Fruit fly (Drosophila melanogaster) whole organism, embryonic: ENCODE measurements around the gene ida.

Experiments used
- Antp ChIP-seq: fragments of 200-800 bp; sonication (Bioruptor generic); optimal IDR thresholded peaks from 3 replicates; lab custom pipeline; 2016; ENCODE audit warnings: missing biosample characterization, missing genetic modification characterization
- Asciz ChIP-seq: fragments of 200-800 bp; sonication (Bioruptor generic); optimal IDR thresholded peaks from 2 replicates; lab custom pipeline; 2017; ENCODE audit warnings: missing biosample characterization, mild to moderate bottlenecking, missing genetic modification characterization, missing genetic modification reagents
- CG11085 ChIP-seq: fragments of 200-800 bp; sonication (Bioruptor generic); IDR thresholded peaks from 2 replicates; pipeline ENCODE4 v1.3.6; 2022; ENCODE audit warnings: missing biosample characterization, missing genetic modification characterization
- CG12236 ChIP-seq: fragments of 200-800 bp; sonication (Bioruptor generic); optimal IDR thresholded peaks from 2 replicates; lab custom pipeline; 2016; ENCODE audit warnings: missing biosample characterization, missing genetic modification characterization
- CG13296 ChIP-seq: fragments of 200-800 bp; sonication (Bioruptor generic); optimal IDR thresholded peaks from 3 replicates; lab custom pipeline; 2018; ENCODE audit warnings: missing biosample characterization, mild to moderate bottlenecking, missing genetic modification characterization
- CG14441 ChIP-seq: fragments of 200-800 bp; sonication (Bioruptor generic); IDR thresholded peaks from 2 replicates; pipeline ENCODE4 v1.3.6; 2022; ENCODE audit warnings: missing biosample characterization, missing genetic modification characterization
- CG15269 ChIP-seq: fragments of 200-800 bp; sonication (Bioruptor generic); optimal IDR thresholded peaks from 2 replicates; lab custom pipeline; 2018; ENCODE audit warnings: missing biosample characterization, mild to moderate bottlenecking, missing genetic modification characterization, moderate library complexity
- CG16779 ChIP-seq: fragments of 200-800 bp; sonication (Bioruptor generic); IDR thresholded peaks from 2 replicates; pipeline ENCODE4 v1.3.6; 2022; ENCODE audit warnings: missing biosample characterization, missing genetic modification characterization
- CG16863 ChIP-seq: fragments of 200-800 bp; sonication (Bioruptor generic); optimal IDR thresholded peaks from 3 replicates; lab custom pipeline; 2016; ENCODE audit warnings: missing biosample characterization, missing genetic modification characterization
- CG17186 ChIP-seq: fragments of 200-800 bp; sonication (Bioruptor generic); optimal IDR thresholded peaks from 3 replicates; lab custom pipeline; 2017; ENCODE audit warnings: missing biosample characterization, missing genetic modification reagents, missing genetic modification characterization
- CG17359 ChIP-seq: fragments of 200-800 bp; sonication (Bioruptor generic); optimal IDR thresholded peaks from 3 replicates; lab custom pipeline; 2018; ENCODE audit warnings: missing biosample characterization, mild to moderate bottlenecking, missing genetic modification characterization, moderate library complexity
- CG18262 ChIP-seq: fragments of 200-800 bp; optimal IDR thresholded peaks from 3 replicates; lab custom pipeline; 2019; ENCODE audit warnings: missing biosample characterization, mild to moderate bottlenecking, missing genetic modification characterization, moderate library complexity
- CG2202 ChIP-seq: fragments of 200-800 bp; sonication (Bioruptor generic); optimal IDR thresholded peaks from 2 replicates; lab custom pipeline; 2018; ENCODE audit warnings: missing biosample characterization, mild to moderate bottlenecking, missing genetic modification characterization
- CG31388 ChIP-seq: fragments of 200-800 bp; sonication (Bioruptor generic); optimal IDR thresholded peaks from 2 replicates; lab custom pipeline; 2016; ENCODE audit warnings: missing biosample characterization, missing genetic modification characterization
- CG4360 ChIP-seq: fragments of 200-800 bp; sonication (Bioruptor generic); IDR thresholded peaks from 2 replicates; pipeline ENCODE4 v1.3.6; 2022; ENCODE audit warnings: missing biosample characterization, missing genetic modification characterization
- CG4707 ChIP-seq: fragments of 200-800 bp; sonication (Bioruptor generic); optimal IDR thresholded peaks from 2 replicates; lab custom pipeline; 2018; ENCODE audit warnings: missing biosample characterization, mild to moderate bottlenecking, missing genetic modification characterization, moderate library complexity
- CG4730 ChIP-seq: fragments of 200-800 bp; sonication (Bioruptor generic); IDR thresholded peaks from 2 replicates; pipeline ENCODE4 v1.3.6; 2022; ENCODE audit warnings: missing biosample characterization, missing genetic modification characterization
- CG6254 ChIP-seq: fragments of 200-800 bp; sonication (Bioruptor generic); optimal IDR thresholded peaks from 3 replicates; lab custom pipeline; 2017; ENCODE audit warnings: mild to moderate bottlenecking, missing biosample characterization, missing genetic modification reagents, missing genetic modification characterization
- CG6689 ChIP-seq: fragments of 200-800 bp; sonication (Bioruptor generic); IDR thresholded peaks from 2 replicates; pipeline ENCODE4 v1.3.6; 2022; ENCODE audit warnings: missing biosample characterization, missing genetic modification characterization
- CG8924 ChIP-seq: fragments of 200-800 bp; optimal IDR thresholded peaks from 3 replicates; lab custom pipeline; 2019; ENCODE audit warnings: missing biosample characterization, mild to moderate bottlenecking, missing genetic modification characterization, moderate library complexity
- CG9797 ChIP-seq: fragments of 200-800 bp; sonication (Bioruptor generic); optimal IDR thresholded peaks from 3 replicates; lab custom pipeline; 2018; ENCODE audit warnings: missing biosample characterization, mild to moderate bottlenecking, missing genetic modification characterization
- CG9817 ChIP-seq: fragments of 200-800 bp; sonication (Bioruptor generic); optimal IDR thresholded peaks from 2 replicates; lab custom pipeline; 2018; ENCODE audit warnings: missing biosample characterization, mild to moderate bottlenecking, missing genetic modification characterization, moderate library complexity
- Dfd ChIP-seq, 2 experiments: fragments of >200 bp; optimal IDR thresholded peaks; 2 replicates each; lab custom pipeline; 2017; ENCODE audit warnings: missing biosample characterization in 2 of 2, missing genetic modification characterization in 2 of 2
- E2f1 ChIP-seq: fragments of 200-800 bp; sonication (Bioruptor generic); IDR thresholded peaks from 2 replicates; pipeline ENCODE4 v1.3.6; 2022; ENCODE audit warnings: missing biosample characterization, missing genetic modification characterization
- Fer3 ChIP-seq: fragments of 200-800 bp; sonication (Bioruptor generic); optimal IDR thresholded peaks from 2 replicates; lab custom pipeline; 2018; ENCODE audit warnings: missing biosample characterization, mild to moderate bottlenecking, missing genetic modification characterization, moderate library complexity
- HLH4C ChIP-seq: fragments of 200-800 bp; sonication (Bioruptor generic); IDR thresholded peaks from 3 replicates; pipeline ENCODE4 v1.3.6; 2022; ENCODE audit warnings: missing biosample characterization, missing genetic modification characterization; ENCODE audit not compliant: partially characterized antibody
- Lim3 ChIP-seq: fragments of 200-800 bp; sonication (Bioruptor generic); IDR thresholded peaks from 2 replicates; pipeline ENCODE4 v1.3.6; 2022; ENCODE audit warnings: missing biosample characterization, missing genetic modification characterization
- Mad ChIP-seq: fragments of 200-800 bp; sonication (Bioruptor generic); optimal IDR thresholded peaks from 2 replicates; lab custom pipeline; 2016; ENCODE audit warnings: missing biosample characterization, missing genetic modification characterization
- NK7.1 ChIP-seq: fragments of 200-800 bp; sonication (Bioruptor generic); optimal IDR thresholded peaks from 3 replicates; lab custom pipeline; 2016; ENCODE audit warnings: missing biosample characterization, missing genetic modification characterization
- PHDP ChIP-seq: fragments of 200-800 bp; sonication (Bioruptor generic); optimal IDR thresholded peaks from 3 replicates; lab custom pipeline; 2018; ENCODE audit warnings: missing biosample characterization, mild to moderate bottlenecking, missing genetic modification characterization, moderate library complexity
- Scr ChIP-seq: fragments of 200-800 bp; sonication (Bioruptor generic); IDR thresholded peaks from 2 replicates; pipeline ENCODE4 v1.3.6; 2022; ENCODE audit warnings: missing biosample characterization, missing genetic modification characterization; ENCODE audit not compliant: partially characterized antibody
- Six4 ChIP-seq: fragments of 200-800 bp; sonication (Bioruptor generic); optimal IDR thresholded peaks from 2 replicates; lab custom pipeline; 2016; ENCODE audit warnings: missing biosample characterization, missing genetic modification characterization
- Sox100B ChIP-seq: fragments of 200-800 bp; sonication (Bioruptor generic); optimal IDR thresholded peaks from 3 replicates; lab custom pipeline; 2018; ENCODE audit warnings: missing biosample characterization, mild to moderate bottlenecking, missing genetic modification characterization
- Sry-β ChIP-seq: fragments of 200-800 bp; sonication (Bioruptor generic); optimal IDR thresholded peaks from 2 replicates; lab custom pipeline; 2018; ENCODE audit warnings: missing biosample characterization, mild to moderate bottlenecking, missing genetic modification characterization, moderate library complexity
- Ssrp ChIP-seq: fragments of 200-800 bp; sonication (Bioruptor generic); optimal IDR thresholded peaks from 2 replicates; lab custom pipeline; 2018; ENCODE audit warnings: missing biosample characterization, mild to moderate bottlenecking, missing genetic modification characterization, moderate library complexity
- TFAM ChIP-seq: fragments of 200-800 bp; sonication (Bioruptor generic); optimal IDR thresholded peaks from 2 replicates; lab custom pipeline; 2017; ENCODE audit warnings: missing biosample characterization, missing genetic modification characterization, inconsistent platforms
- bigmax ChIP-seq: fragments of 200-800 bp; sonication (Bioruptor generic); optimal IDR thresholded peaks from 2 replicates; lab custom pipeline; 2018; ENCODE audit warnings: missing biosample characterization, mild to moderate bottlenecking, missing genetic modification characterization
- dan ChIP-seq: fragments of 200-800 bp; sonication (Bioruptor generic); IDR thresholded peaks from 2 replicates; pipeline ENCODE4 v1.3.6; 2022; ENCODE audit warnings: missing biosample characterization, missing genetic modification characterization
- danr ChIP-seq: fragments of 200-800 bp; sonication (Bioruptor generic); IDR thresholded peaks from 2 replicates; pipeline ENCODE4 v1.3.6; 2022; ENCODE audit warnings: missing biosample characterization, missing genetic modification characterization
- disco-r ChIP-seq: fragments of 200-800 bp; sonication (Bioruptor generic); optimal IDR thresholded peaks from 2 replicates; lab custom pipeline; 2016; ENCODE audit warnings: missing biosample characterization, missing genetic modification characterization
- dpn ChIP-seq, 2 experiments: fragments of 200-800 bp; sonication (Bioruptor generic); optimal IDR thresholded peaks; 3 replicates each; lab custom pipeline; 2016; ENCODE audit warnings: missing biosample characterization in 2 of 2, missing genetic modification characterization in 2 of 2
- emc ChIP-seq: fragments of 200-800 bp; sonication (Bioruptor generic); optimal IDR thresholded peaks from 2 replicates; lab custom pipeline; 2016; ENCODE audit warnings: missing biosample characterization, missing genetic modification characterization
- esg ChIP-seq: fragments of 200-800 bp; sonication (Bioruptor generic); conservative IDR thresholded peaks from 2 replicates; pipeline ENCODE4 v1.3.6; 2022; ENCODE audit warnings: missing biosample characterization, missing genetic modification characterization
- ftz-f1 ChIP-seq: fragments of 200-800 bp; sonication (Bioruptor generic); optimal IDR thresholded peaks from 2 replicates; lab custom pipeline; 2016; ENCODE audit warnings: missing biosample characterization, missing genetic modification characterization
- gro ChIP-seq: fragments of 200-800 bp; sonication (Bioruptor generic); optimal IDR thresholded peaks from 2 replicates; lab custom pipeline; 2016; ENCODE audit warnings: missing biosample characterization, missing genetic modification characterization
- ham ChIP-seq: fragments of 200-800 bp; sonication (Bioruptor generic); IDR thresholded peaks from 2 replicates; pipeline ENCODE4 v1.3.6; 2022; ENCODE audit warnings: missing biosample characterization, missing genetic modification characterization
- ken ChIP-seq: fragments of 200-800 bp; sonication (Bioruptor generic); IDR thresholded peaks from 3 replicates; pipeline ENCODE4 v1.3.6; 2022; ENCODE audit warnings: missing biosample characterization, missing genetic modification characterization
- lilli ChIP-seq: fragments of 200-800 bp; sonication (Bioruptor generic); optimal IDR thresholded peaks from 3 replicates; lab custom pipeline; 2016; ENCODE audit warnings: missing biosample characterization, missing genetic modification characterization
- otp ChIP-seq: fragments of 200-800 bp; sonication (Bioruptor generic); IDR thresholded peaks from 3 replicates; pipeline ENCODE4, ENCODE4 v1.3.6; 2022; ENCODE audit warnings: missing biosample characterization, missing genetic modification characterization
- pnt ChIP-seq: fragments of 200-800 bp; sonication (Bioruptor generic); optimal IDR thresholded peaks from 3 replicates; lab custom pipeline; 2016; ENCODE audit warnings: missing biosample characterization, missing genetic modification characterization
- sqz ChIP-seq: fragments of 200-800 bp; sonication (Bioruptor generic); optimal IDR thresholded peaks from 3 replicates; lab custom pipeline; 2018; ENCODE audit warnings: missing biosample characterization, mild to moderate bottlenecking, missing genetic modification characterization
- zfh1 ChIP-seq: fragments of 200-800 bp; sonication (Bioruptor generic); IDR thresholded peaks from 3 replicates; pipeline ENCODE4 v1.3.6; 2022; ENCODE audit warnings: missing biosample characterization, missing genetic modification characterization

Gene ida

dm6 chr3L:3898978-3899377 lies 6.2 kb upstream of the ida start, which contains the start of gene Ccz1 (continued):
- TF ChIP-seq Mad (GFP tag; lab: Kevin White, UChicago) = peak; percentile 74
- no peak for TF ChIP-seq CG11085 (GFP tag; lab: Robert Waterston, UW)
- TF ChIP-seq ham (GFP tag; lab: Robert Waterston, UW) = no peak
- no peak for TF ChIP-seq bigmax (GFP tag; lab: Kevin White, UChicago)
- TF ChIP-seq Sox100B (GFP tag; lab: Kevin White, UChicago) = peak; percentile 61
- TF ChIP-seq CG4360 = no peak
- TF ChIP-seq Sry-β (GFP tag; lab: Kevin White, UChicago) = peak; percentile 6
- TF ChIP-seq disco-r (GFP tag; lab: Kevin White, UChicago) = peak; percentile 34
- no peak for TF ChIP-seq esg (GFP tag; lab: Robert Waterston, UW)
- TF ChIP-seq Six4 (GFP tag; lab: Kevin White, UChicago) = peak; percentile 36
- TF ChIP-seq CG16779 (GFP tag; lab: Robert Waterston, UW) = no peak
- no peak for TF ChIP-seq Lim3
- TF ChIP-seq Antp (GFP tag; lab: Kevin White, UChicago) = peak; percentile 61
- no peak for TF ChIP-seq otp (GFP tag; lab: Robert Waterston, UW)
- TF ChIP-seq pnt (GFP tag; lab: Kevin White, UChicago) = peak; percentile 60
- TF ChIP-seq CG2202 (tag; lab: Kevin White, UChicago) = peak; percentile 46
- TF ChIP-seq CG31388 (GFP tag; lab: Kevin White, UChicago) = peak; percentile 6
- peak; percentile 38 for TF ChIP-seq CG18262 (tag; lab: Kevin White, UChicago)
- TF ChIP-seq CG9797 = peak; percentile 60
- TF ChIP-seq CG6689 (GFP tag; lab: Robert Waterston, UW) = no peak
- TF ChIP-seq zfh1 (GFP tag; lab: Robert Waterston, UW) = no peak
- peak; percentile 61 for TF ChIP-seq PHDP (tag; lab: Kevin White, UChicago)
- no peak for TF ChIP-seq Scr (GFP tag; lab: Robert Waterston, UW)
- peak; percentile 59 for TF ChIP-seq Fer3 (tag; lab: Kevin White, UChicago)
- no peak for TF ChIP-seq Ssrp (tag; lab: Kevin White, UChicago)
- TF ChIP-seq ken (GFP tag; lab: Robert Waterston, UW) = no peak
- TF ChIP-seq ftz-f1 = no peak
- TF ChIP-seq CG17359 (tag; lab: Kevin White, UChicago) = peak; percentile 75
- TF ChIP-seq CG14441 (GFP tag; lab: Robert Waterston, UW) = no peak
- TF ChIP-seq CG13296 (GFP tag; lab: Kevin White, UChicago) = peak; percentile 60
- peak; percentile 68 for TF ChIP-seq Asciz
- peak; percentile 49 for TF ChIP-seq emc (GFP tag; lab: Kevin White, UChicago)
- TF ChIP-seq CG8924 (tag; lab: Kevin White, UChicago) = peak; percentile 39
- TF ChIP-seq CG16863 (GFP tag; lab: Kevin White, UChicago) = peak; percentile 53
- TF ChIP-seq lilli (GFP tag; lab: Kevin White, UChicago) = peak; percentile 61
- TF ChIP-seq sqz = peak; percentile 56
- TF ChIP-seq CG12236 = peak; percentile 53
- TF ChIP-seq Dfd (GFP tag; optimal IDR thresholded peaks at IDR 0.05; lab: Kevin White, UChicago) = no peak
- no peak for TF ChIP-seq CG6254 (GFP tag; lab: Kevin White, UChicago)
- TF ChIP-seq dpn (GFP tag; optimal IDR thresholded peaks at IDR 0.05; lab: Kevin White, UChicago) = peak; percentile 33 to 77
- no peak for TF ChIP-seq danr
- TF ChIP-seq gro (GFP tag; lab: Kevin White, UChicago) = peak; percentile 57
- TF ChIP-seq dan (GFP tag; lab: Robert Waterston, UW) = no peak
- peak; percentile 44 for TF ChIP-seq NK7.1 (GFP tag; lab: Kevin White, UChicago)
- TF ChIP-seq CG17186 = peak; percentile 63
- TF ChIP-seq CG9817 (tag; lab: Kevin White, UChicago) = peak; percentile 52
- TF ChIP-seq HLH4C (GFP tag; lab: Robert Waterston, UW) = no peak
- TF ChIP-seq CG4707 = peak; percentile 44
- TF ChIP-seq CG15269 (tag; lab: Kevin White, UChicago) = peak; percentile 63
- TF ChIP-seq E2f1 = no peak
- peak; percentile 9 for TF ChIP-seq TFAM
- TF ChIP-seq CG4730 = no peak
